Fruit fly (Drosophila melanogaster): ENCODE measurements around the gene CG13084.

Gene CG13084

DNA sequence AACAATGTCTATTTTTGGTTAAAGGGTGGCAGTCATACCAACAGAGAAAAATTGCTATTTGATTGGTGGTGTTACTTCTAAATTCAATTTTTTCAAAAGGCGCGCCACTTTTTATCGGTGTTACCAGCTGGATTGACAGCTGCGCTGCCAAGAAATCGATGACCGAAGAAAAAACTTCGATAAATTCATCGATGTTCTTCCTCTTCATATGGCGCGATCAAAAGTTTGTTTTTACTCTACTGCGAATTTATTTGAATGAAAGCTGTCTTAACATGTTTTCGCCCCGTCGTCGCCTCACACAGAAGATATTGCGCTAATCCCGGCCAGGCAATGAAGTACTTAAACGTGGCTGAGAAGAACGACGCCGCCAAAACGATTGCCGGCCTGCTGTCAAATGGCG, 13.3 kb downstream of the CG13084 start, which contains the start of gene Top3alpha:
Gene Top3alpha (plus strand): TSS at position 186 of the 400 bp plus-strand sequence.
- TF ChIP-seq noc (tag; optimal IDR thresholded peaks at IDR 0.05): no peak

DNA sequence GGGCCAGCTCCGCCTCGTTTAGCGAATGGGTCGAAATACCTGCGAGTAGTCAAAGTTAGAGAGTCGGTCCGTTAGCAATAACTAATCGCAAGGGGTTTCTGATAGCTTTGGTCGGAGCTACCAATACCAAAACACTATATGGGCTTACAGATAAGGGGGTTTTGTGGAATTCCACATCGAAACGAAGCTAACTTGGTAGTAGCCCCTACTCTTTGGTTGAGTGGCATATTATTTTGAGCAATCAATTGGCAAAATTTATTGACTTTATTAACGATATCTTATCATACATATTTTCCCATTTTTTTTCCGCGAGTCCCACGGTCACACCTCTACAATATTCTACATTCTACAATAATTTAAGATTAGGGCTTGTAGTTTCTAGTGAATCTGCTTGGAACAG, 21.6 kb downstream of the CG13084 start:
- TF ChIP-seq noc (tag; optimal IDR thresholded peaks at IDR 0.05): no peak

DNA sequence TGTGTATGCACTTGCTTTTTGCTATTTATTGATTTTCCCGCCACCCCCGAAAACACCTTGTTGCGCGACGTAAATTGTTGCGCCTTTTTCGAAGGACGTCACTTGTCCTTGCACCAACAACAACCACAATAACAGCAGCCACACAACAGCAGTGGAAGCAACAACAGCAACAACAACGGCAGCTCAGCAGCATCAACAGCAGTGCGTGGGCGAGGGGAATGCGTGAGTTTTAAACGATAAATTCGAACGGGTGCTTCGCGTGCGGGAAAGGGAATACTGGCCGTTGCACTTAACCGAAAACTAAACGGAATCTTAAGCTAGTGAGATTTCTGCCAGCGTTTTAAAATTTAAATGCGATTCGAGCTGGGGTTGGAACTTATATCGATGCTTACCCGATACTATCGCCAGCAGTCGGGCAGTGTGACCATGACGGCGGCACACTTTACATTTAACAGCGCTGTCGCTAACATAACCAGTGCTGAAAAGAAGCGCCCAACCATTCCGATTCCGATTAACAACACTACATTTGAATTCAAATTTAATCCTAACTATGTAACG, 23.7 kb downstream of the CG13084 start, which contains the start of gene cyst:
Gene cyst (minus strand): TSS at position 404 of the 558 bp plus-strand sequence.
- TF ChIP-seq noc (tag; optimal IDR thresholded peaks at IDR 0.05): no peak

DNA sequence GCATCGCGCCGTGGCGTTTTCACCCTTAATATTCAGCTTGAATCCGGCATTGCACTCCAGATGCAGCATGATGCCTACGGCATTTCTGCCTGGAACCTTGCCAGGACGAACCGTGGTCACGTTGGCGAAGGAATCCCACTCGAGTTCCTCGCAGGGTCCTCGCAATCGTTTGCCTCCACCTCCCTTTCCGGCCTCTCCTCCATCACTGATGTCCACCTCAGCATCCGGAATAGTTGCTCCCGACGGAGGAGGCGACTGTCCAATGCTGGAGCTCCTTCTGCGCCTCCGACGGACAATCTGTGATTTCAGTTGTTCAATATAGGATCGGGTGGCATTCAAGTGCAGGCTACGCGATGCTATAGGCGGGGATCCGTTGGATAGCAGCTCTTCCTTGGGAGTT, 27.5 kb downstream of the CG13084 start:
- no peak for TF ChIP-seq noc (tag; optimal IDR thresholded peaks at IDR 0.05)

DNA sequence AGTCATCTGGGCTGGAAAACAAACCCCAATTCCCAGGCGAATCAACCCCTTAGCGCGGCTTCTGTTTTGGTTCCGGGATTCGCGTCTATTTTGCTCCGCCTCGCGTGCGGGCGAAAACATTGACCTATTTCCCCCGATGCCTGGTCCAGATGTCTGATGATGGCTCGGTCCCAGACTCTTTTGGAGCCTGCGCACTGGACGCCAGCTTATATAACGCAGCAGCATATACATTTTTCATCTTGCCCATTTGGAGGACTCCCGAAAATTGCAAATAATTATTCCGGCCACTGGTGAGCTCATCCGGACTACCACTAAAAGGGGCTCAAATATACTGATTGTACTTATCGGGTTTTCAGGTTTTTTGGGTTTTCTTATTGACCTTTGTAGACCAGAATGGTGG, 31.3 kb downstream of the CG13084 start:
- no peak for TF ChIP-seq noc (tag; optimal IDR thresholded peaks at IDR 0.05)

DNA sequence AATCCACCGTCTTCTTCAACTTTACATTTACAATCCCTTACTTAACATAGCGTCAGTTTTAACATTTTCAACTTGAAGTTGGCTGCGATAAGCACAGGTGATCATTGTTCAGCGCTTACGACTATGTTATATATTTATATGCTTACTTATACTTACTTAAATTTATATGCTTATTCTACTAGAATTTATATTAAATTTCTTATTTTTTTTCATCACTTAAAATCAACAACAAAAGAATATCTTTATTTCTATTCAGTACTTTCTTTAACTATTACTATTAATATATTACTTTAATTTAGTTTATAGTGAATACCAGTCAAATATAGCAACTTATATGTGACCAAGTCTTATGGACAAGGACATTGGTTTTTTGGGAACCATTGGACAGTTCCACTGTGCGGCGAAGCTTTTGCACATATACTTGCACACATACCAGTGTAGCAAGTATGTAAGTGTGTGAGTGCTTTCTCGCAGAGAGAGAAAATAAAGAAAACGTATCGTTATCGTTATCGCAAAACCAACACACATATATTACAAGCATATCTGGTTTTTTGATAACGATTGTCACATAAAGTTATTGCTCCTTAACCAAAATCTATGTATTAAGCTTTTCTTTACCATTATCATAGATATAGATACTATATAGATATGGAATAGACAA, 32.6 kb downstream of the CG13084 start, which contains the start of gene Hasp:
Gene Hasp (minus strand): TSS at position 51 of the 661 bp plus-strand sequence.
- TF ChIP-seq noc (tag; optimal IDR thresholded peaks at IDR 0.05): no peak

DNA sequence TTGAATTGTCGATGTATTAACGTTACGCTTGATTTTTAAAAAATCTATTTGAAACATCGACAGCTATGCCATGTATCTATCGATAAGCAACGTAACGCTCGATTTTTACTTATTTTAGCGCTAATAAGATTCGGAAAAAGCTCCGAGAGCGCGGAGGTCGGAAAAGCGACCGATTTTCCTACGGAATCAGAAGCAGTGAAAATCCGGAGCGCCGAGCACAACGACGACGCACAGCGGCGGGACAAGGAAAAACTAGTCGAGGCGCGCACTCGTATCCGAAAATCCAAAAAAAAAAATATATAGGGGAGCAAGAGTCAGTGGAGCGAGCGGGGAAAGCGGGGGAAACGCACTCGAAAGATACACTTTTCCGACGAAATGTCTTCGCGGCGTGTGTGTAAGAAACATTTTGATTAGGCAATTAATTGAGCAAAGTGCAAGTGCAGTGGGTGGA, 33.9 kb downstream of the CG13084 start, which contains the start of gene CG10132:
Gene CG10132 (plus strand): TSS at position 189 of the 451 bp plus-strand sequence.
- TF ChIP-seq noc (tag; optimal IDR thresholded peaks at IDR 0.05): no peak

DNA sequence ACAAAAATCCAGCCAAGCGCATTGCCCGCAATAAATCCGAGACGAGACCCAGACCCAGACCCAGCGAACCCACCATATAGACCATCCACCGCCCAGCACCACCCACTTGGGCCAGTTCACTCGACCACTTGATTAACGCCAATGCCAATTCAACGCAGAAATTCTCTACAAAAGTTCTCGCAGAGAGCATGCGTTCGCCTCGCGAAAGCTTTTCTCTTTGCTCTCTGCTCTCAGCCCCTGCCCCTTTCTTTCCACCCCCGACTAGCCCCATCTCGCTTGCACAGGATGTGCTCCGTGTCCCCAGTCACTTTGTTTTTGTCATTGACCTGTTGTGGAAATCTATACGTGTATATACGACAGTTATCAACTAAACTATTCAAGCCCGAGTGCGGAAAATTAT, 34.9 kb downstream of the CG13084 start:
- TF ChIP-seq noc (tag; optimal IDR thresholded peaks at IDR 0.05): no peak

DNA sequence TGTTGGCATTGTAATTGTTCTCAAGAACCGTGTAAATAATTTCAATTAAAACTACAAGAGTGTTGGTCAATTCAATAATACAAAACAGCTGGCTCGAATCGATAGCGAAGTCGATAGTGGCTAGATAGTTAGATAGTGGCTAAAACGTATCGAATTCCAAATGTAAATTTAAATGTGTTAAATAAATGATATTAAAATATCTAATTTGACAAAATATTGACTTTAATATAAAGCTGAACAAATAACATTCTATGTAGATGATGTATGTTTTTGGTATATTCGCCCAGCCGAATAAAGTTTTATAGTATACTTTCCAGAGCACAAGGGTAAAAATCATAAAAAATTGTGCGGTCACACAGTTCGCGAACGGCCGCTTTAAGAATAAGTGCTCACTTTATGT, 41.6 kb downstream of the CG13084 start, which contains the start of the genes Dpm1 and CG10137:
Gene Dpm1 (minus strand): TSS at position 53 of the 400 bp plus-strand sequence.
Gene CG10137 (plus strand): TSS at position 371 of the 400 bp plus-strand sequence.
- TF ChIP-seq noc (tag; optimal IDR thresholded peaks at IDR 0.05): no peak

DNA sequence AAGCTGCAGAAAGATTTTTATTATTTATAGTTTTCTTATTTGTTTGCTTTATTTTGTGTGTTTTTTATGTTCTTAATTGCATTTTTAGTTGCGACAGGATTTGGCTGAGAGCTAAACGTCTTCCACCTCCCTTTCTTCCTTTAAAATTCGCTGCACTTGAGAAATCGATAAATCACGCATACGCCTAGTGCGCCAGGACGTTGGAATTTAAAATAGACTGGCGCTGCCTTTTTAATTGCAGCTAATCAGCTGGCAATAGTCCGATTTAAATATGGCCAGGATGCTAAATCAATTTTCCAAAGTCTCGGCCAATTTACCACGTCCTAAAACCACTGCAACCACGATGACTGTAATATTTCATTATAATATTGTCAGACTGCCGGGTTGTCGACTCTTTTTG, 42.1 kb downstream of the CG13084 start:
- TF ChIP-seq noc (tag; optimal IDR thresholded peaks at IDR 0.05): no peak

DNA sequence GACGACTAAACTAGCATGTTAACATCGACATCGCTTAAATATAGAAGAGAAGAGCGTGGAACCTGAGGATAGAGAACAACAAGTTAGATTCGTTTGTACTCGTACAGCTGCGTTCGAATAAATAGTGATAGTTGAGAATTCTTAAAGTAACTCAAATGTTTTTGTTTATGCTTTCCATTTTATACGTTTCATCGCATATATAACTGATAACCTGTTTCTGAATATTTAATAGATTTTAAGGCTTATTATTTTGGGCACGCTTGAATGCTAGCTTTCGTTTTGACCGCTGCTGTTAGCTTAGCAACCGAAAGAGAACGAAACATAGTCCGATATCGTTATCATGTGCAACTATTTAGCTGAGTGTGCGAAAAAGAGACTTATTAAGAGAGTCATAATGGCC, 43.6 kb downstream of the CG13084 start:
- peak; percentile 100 for TF ChIP-seq noc (tag; optimal IDR thresholded peaks at IDR 0.05)

DNA sequence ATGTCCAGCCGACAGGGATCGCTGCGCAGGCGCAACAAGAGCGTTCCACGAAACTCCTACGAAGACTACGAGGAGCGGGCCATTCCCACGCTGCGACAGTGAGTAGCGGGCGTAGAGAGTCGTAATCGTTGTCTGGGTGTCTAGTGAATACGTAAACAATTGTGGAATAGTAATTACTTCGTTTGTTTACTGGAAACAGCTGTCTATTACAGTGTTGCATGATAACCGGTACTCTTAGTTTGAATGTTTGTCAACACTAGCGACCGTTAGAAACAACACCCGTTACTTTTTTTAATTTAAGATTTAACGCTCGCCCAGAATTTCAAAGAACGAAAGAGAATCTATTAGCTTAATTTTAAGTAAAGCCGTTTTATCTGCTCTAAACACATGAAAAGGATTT, 45.4 kb downstream of the CG13084 start, which contains the start of gene CG10165:
Gene CG10165 (minus strand): TSS at position 214 of the 400 bp plus-strand sequence.
- TF ChIP-seq noc (tag; optimal IDR thresholded peaks at IDR 0.05): no peak

DNA sequence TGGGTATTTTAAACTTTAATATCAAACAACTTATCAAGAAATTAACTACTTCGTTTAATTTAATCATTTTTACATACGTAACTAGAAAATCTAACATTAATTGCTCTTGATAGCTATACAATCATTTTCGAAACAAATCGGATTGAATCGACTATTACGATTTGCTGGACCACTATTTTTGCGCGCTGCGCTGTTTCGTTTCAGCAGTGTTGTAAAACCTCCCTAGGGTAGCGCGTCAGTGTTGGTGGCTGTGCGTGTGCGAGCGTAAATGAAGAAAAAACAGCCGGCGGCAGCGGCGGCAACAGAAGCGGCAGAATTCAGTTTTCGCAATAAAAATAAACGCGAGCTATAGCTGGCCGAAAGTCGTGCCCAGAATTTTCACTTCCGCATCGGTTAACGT, 48.5 kb downstream of the CG13084 start, which contains the start of gene CG33116:
Gene CG33116 (plus strand): TSS at position 233 of the 400 bp plus-strand sequence.
- TF ChIP-seq noc (tag; optimal IDR thresholded peaks at IDR 0.05): peak; percentile 74

DNA sequence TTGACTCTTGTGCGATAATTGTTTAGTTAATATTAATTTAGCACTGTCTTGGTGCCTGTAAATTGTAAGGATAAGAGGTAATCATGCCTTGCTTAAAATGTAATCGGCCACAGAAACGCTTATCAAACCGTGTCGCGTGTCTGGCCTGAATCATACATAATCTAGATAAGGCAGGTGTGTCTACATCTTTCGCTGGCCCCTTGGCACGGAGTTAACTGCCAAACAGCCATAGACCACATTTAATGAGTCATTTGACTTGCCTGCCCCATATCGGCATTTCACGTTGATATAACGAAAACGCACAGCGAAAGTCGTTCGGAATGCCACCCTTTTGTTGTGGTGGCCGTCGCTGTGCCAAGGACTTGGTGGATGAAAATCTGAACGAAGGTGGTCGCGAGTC, 50.5 kb downstream of the CG13084 start, which contains the start of gene CG31697:
Gene CG31697 (plus strand): TSS at position 215 of the 400 bp plus-strand sequence.
- no peak for TF ChIP-seq noc (tag; optimal IDR thresholded peaks at IDR 0.05)

All from whole organism, larva.